Worm (Caenorhabditis elegans) whole organism, young adult: ENCODE results near the gene T10B5.4.

Experiments
- F57C9.4 ChIP-seq: sonication (generic microtip); optimal IDR thresholded peaks from 2 replicates; lab custom pipeline; 2017; ENCODE audit warnings: mild to moderate bottlenecking, missing genetic modification characterization, missing compliant biosample characterization
- Y53F4B.3 ChIP-seq: fragments of 200-800 bp; sonication (Bioruptor generic); IDR thresholded peaks from 2 replicates; pipeline ENCODE4 v1.3.6; 2022; ENCODE audit warnings: missing genetic modification reagents, missing genetic modification characterization, missing compliant biosample characterization
- Y56A3A.18 ChIP-seq: fragments of 200-800 bp; sonication (Bioruptor generic); IDR thresholded peaks from 2 replicates; pipeline ENCODE4 v1.3.6; 2022; ENCODE audit warnings: missing genetic modification reagents, missing genetic modification characterization, missing compliant biosample characterization
- ama-1 ChIP-seq, 3 experiments: fragments of 150-350 bp in 1 of 3; sonication (generic microtip) in 2 of 3; optimal IDR thresholded peaks; 2 replicates each; lab custom pipeline; 2014 to 2018; ENCODE audit warnings: missing biosample characterization in 2 of 3, missing genetic modification characterization in 2 of 3, missing genetic modification reagents in 2 of 3
- atf-7 ChIP-seq: sonication (generic microtip); optimal IDR thresholded peaks from 2 replicates; lab custom pipeline; 2017; ENCODE audit warnings: mild to moderate bottlenecking, missing genetic modification characterization, missing compliant biosample characterization
- ceh-40 ChIP-seq: fragments of 200-800 bp; sonication (Bioruptor generic); IDR thresholded peaks from 2 replicates; pipeline ENCODE4 v1.3.6; 2022; ENCODE audit warnings: missing genetic modification characterization, missing compliant biosample characterization
- dpff-1 ChIP-seq: sonication (generic microtip); optimal IDR thresholded peaks from 2 replicates; lab custom pipeline; 2017; ENCODE audit warnings: mild to moderate bottlenecking, missing genetic modification characterization, missing compliant biosample characterization
- him-1 ChIP-seq: sonication (generic microtip); optimal IDR thresholded peaks from 2 replicates; lab custom pipeline; 2016; ENCODE audit warnings: missing genotype, missing genetic modification reagents, missing genetic modification characterization, missing compliant biosample characterization
- mxl-1 ChIP-seq: sonication (generic microtip); optimal IDR thresholded peaks from 2 replicates; lab custom pipeline; 2016; ENCODE audit warnings: missing genetic modification characterization, missing compliant biosample characterization
- nhr-27 ChIP-seq: fragments of 200-800 bp; sonication (Bioruptor generic); optimal IDR thresholded peaks from 2 replicates; lab custom pipeline; 2018; ENCODE audit warnings: mild to moderate bottlenecking, missing genetic modification characterization, moderate library complexity, missing compliant biosample characterization
- snpc-3.4 ChIP-seq: sonication (generic microtip); optimal IDR thresholded peaks from 2 replicates; lab custom pipeline; 2017; ENCODE audit warnings: missing genetic modification characterization, mild to moderate bottlenecking, missing compliant biosample characterization, antibody characterized with exemption, moderate library complexity, missing genotype, missing genetic modification reagents
- tbx-9 ChIP-seq: sonication (generic microtip); optimal IDR thresholded peaks from 2 replicates; lab custom pipeline; 2016; ENCODE audit warnings: borderline replicate concordance, missing genetic modification characterization, inconsistent platforms, missing compliant biosample characterization
- ztf-3 ChIP-seq: fragments of 200-800 bp; sonication (Bioruptor generic); optimal IDR thresholded peaks from 2 replicates; lab custom pipeline; 2018; ENCODE audit warnings: mild to moderate bottlenecking, missing genetic modification characterization, missing compliant biosample characterization

- TF ChIP-seq atf-7 (tag; lab: Kevin White, UChicago) (no peak), Y53F4B.3 (GFP tag; lab: Robert Waterston, UW) (no peak), dpff-1 (no peak), ztf-3 (GFP tag; lab: Kevin White, UChicago) (no peak), mxl-1 (no peak), tbx-9 (no peak), him-1 (tag; lab: Kevin White, UChicago) (no peak), F57C9.4 (tag; lab: Kevin White, UChicago) (no peak), ama-1 (optimal IDR thresholded peaks at IDR 0.05; lab: Kevin White, UChicago) (no peak), ama-1 (GFP tag; optimal IDR thresholded peaks at IDR 0.05; lab: Kevin White, UChicago) (no peak), Y56A3A.18 (GFP tag; lab: Robert Waterston, UW) (no peak), nhr-27 (tag; lab: Kevin White, UChicago) (no peak), snpc-3.4 (tag; lab: Kevin White, UChicago) (no peak), ceh-40 (no peak)
These were observed 41.6 kb downstream of the T10B5.4 start, which contains the start of gene Y32G9B.1 for ce11 chrV:1829973-1830372.
